Worm (Caenorhabditis elegans) whole organism, late embryonic: ENCODE measurements around the gene col-71.
A peak's percentile ranks its signal among the peaks of the same experiment; 100 is the strongest.

Experiments
- C08G9.2 ChIP-seq: sonication (generic microtip); optimal IDR thresholded peaks from 2 replicates; lab custom pipeline; 2016; ENCODE audit warnings: mild to moderate bottlenecking, missing genetic modification characterization, moderate library complexity, missing compliant biosample characterization
- C38D4.7 ChIP-seq: fragments of 200-800 bp; sonication (Bioruptor generic); optimal IDR thresholded peaks from 2 replicates; lab custom pipeline; 2018; ENCODE audit warnings: mild to moderate bottlenecking, missing genetic modification characterization, moderate library complexity, missing compliant biosample characterization
- F13H6.1 ChIP-seq: sonication (generic microtip); optimal IDR thresholded peaks from 2 replicates; lab custom pipeline; 2016; ENCODE audit warnings: missing genetic modification characterization, missing compliant biosample characterization
- Y22D7AL.16 ChIP-seq: sonication (generic microtip); optimal IDR thresholded peaks from 2 replicates; lab custom pipeline; 2016; ENCODE audit warnings: missing genetic modification characterization, missing compliant biosample characterization
- ceh-18 ChIP-seq: sonication (generic microtip); optimal IDR thresholded peaks from 2 replicates; lab custom pipeline; 2016; ENCODE audit warnings: missing genetic modification characterization, missing compliant biosample characterization
- ceh-2 ChIP-seq: sonication (generic microtip); optimal IDR thresholded peaks from 2 replicates; lab custom pipeline; 2016; ENCODE audit warnings: missing genotype, missing genetic modification characterization, missing compliant biosample characterization
- ceh-22 ChIP-seq: sonication (generic microtip); optimal IDR thresholded peaks from 2 replicates; lab custom pipeline; 2017; ENCODE audit warnings: missing biosample characterization, missing genetic modification characterization
- ceh-24 ChIP-seq: sonication (generic microtip); optimal IDR thresholded peaks from 2 replicates; lab custom pipeline; 2016; ENCODE audit warnings: mild to moderate bottlenecking, missing genetic modification characterization, missing compliant biosample characterization
- ceh-30 ChIP-seq: fragments of 150-350 bp; optimal IDR thresholded peaks from 2 replicates; lab custom pipeline; 2014; ENCODE audit warnings: missing biosample characterization, missing genetic modification characterization
- ceh-31 ChIP-seq: sonication (generic microtip); optimal IDR thresholded peaks from 2 replicates; lab custom pipeline; 2016; ENCODE audit warnings: missing genetic modification characterization, missing compliant biosample characterization
- ceh-9 ChIP-seq: sonication (generic microtip); optimal IDR thresholded peaks from 2 replicates; lab custom pipeline; 2016; ENCODE audit warnings: mild to moderate bottlenecking, missing genetic modification characterization, inconsistent platforms, missing compliant biosample characterization
- che-1 ChIP-seq: sonication (generic microtip); optimal IDR thresholded peaks from 2 replicates; lab custom pipeline; 2016; ENCODE audit warnings: mild to moderate bottlenecking, missing genetic modification characterization, missing compliant biosample characterization
- dve-1 ChIP-seq: sonication (generic microtip); optimal IDR thresholded peaks from 2 replicates; lab custom pipeline; 2017; ENCODE audit warnings: antibody characterized with exemption, mild to moderate bottlenecking, missing genetic modification characterization, missing compliant biosample characterization
- elt-2 ChIP-seq: sonication (generic microtip); optimal IDR thresholded peaks from 2 replicates; lab custom pipeline; 2016; ENCODE audit warnings: missing genetic modification reagents, missing genetic modification characterization, missing compliant biosample characterization
- fkh-6 ChIP-seq: sonication (generic microtip); optimal IDR thresholded peaks from 2 replicates; lab custom pipeline; 2016; ENCODE audit warnings: missing genetic modification characterization, missing compliant biosample characterization
- hlh-13 ChIP-seq: fragments of 200-800 bp; sonication (Bioruptor generic); optimal IDR thresholded peaks from 2 replicates; lab custom pipeline; 2018; ENCODE audit warnings: mild to moderate bottlenecking, missing genetic modification characterization, missing compliant biosample characterization
- hlh-30 ChIP-seq: sonication (generic microtip); optimal IDR thresholded peaks from 2 replicates; lab custom pipeline; 2017; ENCODE audit warnings: antibody characterized with exemption, missing genetic modification characterization, missing compliant biosample characterization; ENCODE audit not compliant: insufficient read depth
- hlh-6 ChIP-seq: sonication (generic microtip); optimal IDR thresholded peaks from 2 replicates; lab custom pipeline; 2016; ENCODE audit warnings: missing genotype, missing genetic modification characterization, missing compliant biosample characterization
- hlh-8 ChIP-seq: sonication (generic microtip); optimal IDR thresholded peaks from 2 replicates; lab custom pipeline; 2016; ENCODE audit warnings: missing genotype, missing genetic modification characterization, missing compliant biosample characterization
- madf-2 ChIP-seq: sonication (generic microtip); optimal IDR thresholded peaks from 2 replicates; lab custom pipeline; 2017; ENCODE audit warnings: missing genetic modification characterization, missing compliant biosample characterization
- mec-3 ChIP-seq: sonication (generic microtip); optimal IDR thresholded peaks from 2 replicates; lab custom pipeline; 2016; ENCODE audit warnings: borderline replicate concordance, missing genetic modification characterization, missing compliant biosample characterization
- pag-3 ChIP-seq: sonication (generic microtip); optimal IDR thresholded peaks from 2 replicates; lab custom pipeline; 2016; ENCODE audit warnings: missing compliant biosample characterization, missing genetic modification characterization, borderline replicate concordance
- pha-4 ChIP-seq: fragments of 150-350 bp; optimal IDR thresholded peaks from 2 replicates; lab custom pipeline; 2018; ENCODE audit warnings: missing biosample characterization, missing genetic modification reagents, missing genetic modification characterization
- pqm-1 ChIP-seq: sonication (generic microtip); optimal IDR thresholded peaks from 2 replicates; lab custom pipeline; 2016; ENCODE audit warnings: missing genetic modification characterization, missing compliant biosample characterization
- rnt-1 ChIP-seq: sonication (generic microtip); optimal IDR thresholded peaks from 2 replicates; lab custom pipeline; 2016; ENCODE audit warnings: missing genetic modification characterization, missing compliant biosample characterization
- sox-4 ChIP-seq: sonication (generic microtip); optimal IDR thresholded peaks from 2 replicates; lab custom pipeline; 2017; ENCODE audit warnings: mild to moderate bottlenecking, missing genetic modification characterization, inconsistent platforms, missing compliant biosample characterization
- syd-9 ChIP-seq: sonication (generic microtip); optimal IDR thresholded peaks from 2 replicates; lab custom pipeline; 2016; ENCODE audit warnings: mild to moderate bottlenecking, missing genetic modification characterization, moderate library complexity, missing compliant biosample characterization
- tbx-2 ChIP-seq: sonication (generic microtip); optimal IDR thresholded peaks from 2 replicates; lab custom pipeline; 2016; ENCODE audit warnings: missing genetic modification characterization, missing compliant biosample characterization
- tbx-7 ChIP-seq: sonication (generic microtip); optimal IDR thresholded peaks from 2 replicates; lab custom pipeline; 2016; ENCODE audit warnings: missing genotype, missing genetic modification characterization, missing compliant biosample characterization
- ttx-3 ChIP-seq: sonication (generic microtip); optimal IDR thresholded peaks from 2 replicates; lab custom pipeline; 2016; ENCODE audit warnings: missing genetic modification reagents, missing genetic modification characterization, missing compliant biosample characterization
- unc-3 ChIP-seq, 2 experiments: fragments of 200-800 bp in 1 of 2; sonication (Bioruptor generic) in 1 of 2; sonication (generic microtip) in 1 of 2; conservative IDR thresholded peaks in 1 of 2; optimal IDR thresholded peaks in 1 of 2; 2 replicates each; pipeline versions ENCODE4 v1.3.6 to Lab custom; 2016 to 2022; ENCODE audit warnings: missing compliant biosample characterization in 2 of 2, missing genetic modification characterization in 2 of 2, missing genetic modification reagents in 1 of 2
- unc-55 ChIP-seq: sonication (generic microtip); optimal IDR thresholded peaks from 2 replicates; lab custom pipeline; 2017; ENCODE audit warnings: missing biosample characterization, missing genetic modification reagents, missing genetic modification characterization
- zip-5 ChIP-seq: sonication (generic microtip); optimal IDR thresholded peaks from 2 replicates; lab custom pipeline; 2016; ENCODE audit warnings: missing genetic modification characterization, missing compliant biosample characterization

Gene col-71

DNA sequence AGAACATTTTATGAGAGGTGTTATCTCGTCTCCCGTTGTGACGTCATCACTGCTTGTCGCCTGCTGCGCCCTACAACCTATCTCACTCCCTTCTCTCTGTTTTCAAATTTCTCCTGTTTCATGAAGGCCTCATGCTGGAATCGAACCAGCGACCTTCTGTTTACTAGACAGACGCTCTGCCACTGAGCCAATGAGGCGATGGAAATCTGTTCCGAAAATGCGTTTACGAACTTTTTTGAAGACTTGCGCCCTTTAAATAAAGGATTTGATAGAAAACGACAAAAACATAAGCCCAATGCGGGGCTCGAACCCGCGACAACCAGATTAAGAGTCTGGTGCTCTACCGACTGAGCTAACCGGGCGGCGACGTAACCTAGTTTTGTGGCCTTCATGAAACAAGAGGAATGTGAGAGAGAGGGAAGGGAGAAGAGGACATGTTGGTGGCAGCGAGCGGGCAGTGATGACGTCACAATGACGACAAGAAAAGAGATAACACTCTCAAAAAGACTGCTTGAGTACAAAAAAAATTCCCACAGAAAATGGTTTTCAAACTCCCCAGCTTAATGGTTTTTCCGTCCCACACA, 16.7 kb upstream of the col-71 start, which contains the start of gene clec-126 (continued):
- TF ChIP-seq unc-3 (GFP tag; conservative IDR thresholded peaks at IDR 0.05; lab: Robert Waterston, UW) (no peak), unc-3 (tag; optimal IDR thresholded peaks at IDR 0.05; lab: Kevin White, UChicago) (peak; percentile 50), mec-3 (tag; lab: Kevin White, UChicago) (peak; percentile 0), zip-5 (peak; percentile 65), ceh-22 (tag; lab: Kevin White, UChicago) (no peak), pqm-1 (peak; percentile 80), ceh-9 (tag; lab: Kevin White, UChicago) (peak; percentile 27), C08G9.2 (peak; percentile 67), che-1 (tag; lab: Kevin White, UChicago) (peak; percentile 75), elt-2 (tag; lab: Kevin White, UChicago) (peak; percentile 93), Y22D7AL.16 (tag; lab: Kevin White, UChicago) (peak; percentile 46), fkh-6 (tag; lab: Kevin White, UChicago) (peak; percentile 76), ceh-24 (tag; lab: Kevin White, UChicago) (no peak), C38D4.7 (GFP tag; lab: Kevin White, UChicago) (peak; percentile 75), tbx-2 (tag; lab: Kevin White, UChicago) (peak; percentile 76), ceh-31 (tag; lab: Kevin White, UChicago) (peak; percentile 54), hlh-6 (tag; lab: Kevin White, UChicago) (peak; percentile 85), sox-4 (tag; lab: Kevin White, UChicago) (peak; percentile 65), ceh-18 (peak; percentile 71)

DNA sequence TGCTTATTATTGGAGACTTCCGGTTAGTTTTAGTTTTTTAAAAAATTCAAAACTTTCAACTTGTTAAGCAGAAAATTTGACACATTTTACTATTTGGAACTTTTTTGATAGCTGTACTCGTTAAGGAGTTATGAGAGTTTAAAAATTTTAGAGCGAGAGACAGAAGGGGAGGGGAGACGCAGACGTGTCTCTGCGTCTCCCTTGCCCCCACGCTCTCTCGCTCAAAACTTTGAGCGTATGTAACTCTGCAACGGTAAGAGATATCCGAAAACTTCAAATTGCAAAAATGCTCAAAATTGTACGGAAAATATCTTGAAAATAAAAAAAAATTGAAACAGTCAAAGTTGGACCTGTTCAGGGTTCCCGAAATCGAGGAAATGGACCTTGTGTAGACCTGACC, 13.8 kb upstream of the col-71 start:
- TF ChIP-seq hlh-8 (tag; lab: Kevin White, UChicago), result no peak
- TF ChIP-seq F13H6.1 (tag; lab: Kevin White, UChicago), result no peak
- TF ChIP-seq hlh-13 (GFP tag; lab: Kevin White, UChicago), result no peak
- no peak for TF ChIP-seq hlh-6 (tag; lab: Kevin White, UChicago)

DNA sequence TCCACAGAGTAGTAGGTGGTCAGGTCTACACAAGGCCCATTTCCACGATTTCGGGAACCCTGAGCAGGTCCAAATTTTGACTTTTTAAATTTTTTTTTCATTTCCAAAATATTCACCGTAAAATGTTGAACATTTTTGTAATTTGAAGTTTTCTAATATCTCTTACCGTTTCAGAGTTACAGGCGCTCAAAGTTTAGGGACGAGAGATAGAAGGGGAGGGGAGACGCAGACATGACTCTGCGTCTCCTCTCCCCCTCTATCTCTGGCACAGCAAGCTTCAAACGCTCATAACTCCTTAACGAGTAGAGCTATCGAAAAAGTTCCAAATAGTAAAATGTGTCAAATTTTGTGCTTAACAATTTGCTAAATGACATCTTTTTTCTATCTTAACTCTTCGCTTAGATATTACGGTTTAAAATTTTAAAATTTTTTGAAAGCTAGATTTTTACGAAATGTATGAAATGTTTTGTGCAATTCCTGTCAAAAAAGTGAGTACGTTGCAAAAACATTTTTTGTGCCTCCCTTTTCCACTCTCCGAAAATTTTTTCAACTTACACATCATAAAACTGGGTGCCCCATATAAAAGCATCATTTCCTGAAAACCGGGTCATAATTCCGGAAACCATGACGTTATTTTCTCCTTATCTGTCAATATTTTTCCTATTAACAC, 13.1 kb upstream of the col-71 start, which contains the start of the genes Y49F6B.14 and clec-125:
Y49F6B.14 (minus strand) TSS at position 101 of the 670 bp plus-strand sequence.
clec-125 (plus strand) TSS at position 620 of the 670 bp plus-strand sequence.
- TF ChIP-seq ttx-3 (tag; lab: Kevin White, UChicago) (no peak), zip-5 (no peak), tbx-7 (no peak), tbx-2 (tag; lab: Kevin White, UChicago) (no peak), sox-4 (tag; lab: Kevin White, UChicago) (no peak), hlh-13 (GFP tag; lab: Kevin White, UChicago) (no peak), ceh-31 (tag; lab: Kevin White, UChicago) (no peak), ceh-30 (no peak), hlh-6 (tag; lab: Kevin White, UChicago) (no peak), ceh-24 (tag; lab: Kevin White, UChicago) (no peak)

DNA sequence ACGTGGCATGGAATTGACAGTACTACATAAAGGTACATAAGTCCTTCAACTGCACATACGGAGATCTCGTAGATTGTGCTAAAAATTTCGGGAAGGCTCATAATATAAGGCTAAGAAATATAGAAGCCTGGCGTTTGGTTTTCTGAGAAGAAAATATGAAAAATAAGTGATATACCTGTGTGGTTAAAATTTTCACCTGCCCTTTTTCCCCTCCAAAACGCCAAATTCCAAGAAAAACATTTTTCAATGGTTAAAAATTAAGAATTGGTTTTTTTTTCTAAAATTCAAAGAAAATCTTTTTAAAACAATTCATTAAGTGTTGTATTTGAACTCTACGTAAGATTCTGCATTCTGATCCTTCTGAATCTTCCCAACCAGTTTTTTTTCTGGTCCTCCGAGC, 12.3 kb upstream of the col-71 start, which contains the start of gene srz-5:
srz-5 (minus strand) TSS at position 101 of the 400 bp plus-strand sequence.
- TF ChIP-seq unc-55 (GFP tag; lab: Kevin White, UChicago) (no peak), madf-2 (tag; lab: Kevin White, UChicago) (no peak), pag-3 (no peak)

DNA sequence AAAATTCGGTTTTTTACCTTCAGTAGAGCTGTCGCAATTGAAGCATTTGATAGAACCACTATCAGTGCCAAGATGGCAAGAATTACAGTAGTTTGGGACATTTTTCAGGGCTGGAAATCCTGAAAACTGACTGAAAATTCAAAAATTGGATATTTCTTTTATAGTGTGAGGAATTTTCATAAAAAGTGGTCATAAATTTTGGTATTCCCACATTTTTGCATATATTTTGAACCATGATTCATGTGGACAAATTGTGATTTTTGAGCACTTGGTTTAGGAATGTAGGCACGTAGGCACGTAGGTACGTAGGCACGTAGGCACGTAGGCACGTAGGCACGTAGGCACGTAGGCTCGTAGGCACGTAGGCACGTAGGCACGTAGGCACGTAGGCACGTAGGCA, 9.9 kb upstream of the col-71 start, which contains the start of gene Y49F6B.19:
Y49F6B.19 (minus strand) TSS at position 101 of the 400 bp plus-strand sequence.
- TF ChIP-seq ceh-2 (tag; lab: Kevin White, UChicago) (no peak), ceh-9 (tag; lab: Kevin White, UChicago) (no peak), pha-4 (no peak), hlh-30 (no peak), dve-1 (tag; lab: Kevin White, UChicago) (no peak), rnt-1 (tag; lab: Kevin White, UChicago) (no peak), hlh-8 (tag; lab: Kevin White, UChicago) (no peak), syd-9 (tag; lab: Kevin White, UChicago) (no peak), ceh-22 (tag; lab: Kevin White, UChicago) (no peak)
